Fruit fly (Drosophila melanogaster) whole organism, wandering third instar larva: ENCODE measurements around the gene CG9106.

Source experiments
- Abd-B ChIP-seq: fragments of >200 bp; optimal IDR thresholded peaks from 2 replicates; lab custom pipeline; 2017; ENCODE audit warnings: missing biosample characterization, missing genetic modification characterization
- CG32264 ChIP-seq: fragments of 200-800 bp; sonication (Bioruptor generic); optimal IDR thresholded peaks from 2 replicates; lab custom pipeline; 2016; ENCODE audit warnings: missing biosample characterization, missing genetic modification characterization
- CG9705 ChIP-seq: fragments of 200-800 bp; sonication (Bioruptor generic); optimal IDR thresholded peaks from 2 replicates; lab custom pipeline; 2018; ENCODE audit warnings: missing biosample characterization, mild to moderate bottlenecking, missing genetic modification characterization
- CrebA ChIP-seq: fragments of 200-800 bp; sonication (Bioruptor generic); optimal IDR thresholded peaks from 2 replicates; lab custom pipeline; 2016; ENCODE audit warnings: missing biosample characterization, mild to moderate bottlenecking, missing genetic modification characterization, borderline replicate concordance
- Dfd ChIP-seq: fragments of >200 bp; optimal IDR thresholded peaks from 2 replicates; lab custom pipeline; 2017; ENCODE audit warnings: missing biosample characterization, missing genetic modification characterization
- GATAd ChIP-seq: sonication (Bioruptor generic); optimal IDR thresholded peaks from 2 replicates; lab custom pipeline; 2016; ENCODE audit warnings: missing biosample characterization, missing genetic modification characterization
- HLH106 ChIP-seq: fragments of 200-800 bp; optimal IDR thresholded peaks from 3 replicates; lab custom pipeline; 2019; ENCODE audit warnings: missing biosample characterization, mild to moderate bottlenecking, missing genetic modification characterization, moderate library complexity
- Hnf4 ChIP-seq: fragments of 200-800 bp; sonication (Bioruptor generic); optimal IDR thresholded peaks from 2 replicates; lab custom pipeline; 2016; ENCODE audit warnings: missing biosample characterization, mild to moderate bottlenecking, missing genetic modification characterization
- Hr78 ChIP-seq: fragments of >200 bp; optimal IDR thresholded peaks from 2 replicates; lab custom pipeline; 2017; ENCODE audit warnings: missing biosample characterization, missing genetic modification characterization
- Hr83 ChIP-seq: fragments of 200-300 bp; sonication (Bioruptor generic); optimal IDR thresholded peaks from 2 replicates; lab custom pipeline; 2016; ENCODE audit warnings: missing biosample characterization, mild to moderate bottlenecking, missing genetic modification characterization, moderate library complexity; ENCODE audit not compliant: poor library complexity, severe bottlenecking
- Mio ChIP-seq: sonication (Bioruptor generic); optimal IDR thresholded peaks from 2 replicates; lab custom pipeline; 2016; ENCODE audit warnings: missing biosample characterization, missing genetic modification characterization
- Myc ChIP-seq: fragments of >200 bp; optimal IDR thresholded peaks from 2 replicates; lab custom pipeline; 2017
- Rel ChIP-seq, 2 experiments: fragments of 200-800 bp; sonication (Bioruptor generic) in 1 of 2; optimal IDR thresholded peaks; 2 replicates in 1 of 2; 3 replicates in 1 of 2; lab custom pipeline; 2016 to 2019; ENCODE audit warnings: mild to moderate bottlenecking in 2 of 2, missing biosample characterization in 2 of 2, missing genetic modification characterization in 2 of 2, moderate library complexity in 1 of 2
- Sp1 ChIP-seq: fragments of 200-800 bp; sonication (Bioruptor generic); optimal IDR thresholded peaks from 3 replicates; lab custom pipeline; 2019; ENCODE audit warnings: missing biosample characterization, mild to moderate bottlenecking, missing genetic modification characterization, moderate library complexity
- Vsx2 ChIP-seq: fragments of 200-300, 225-300 bp; sonication (Bioruptor generic); optimal IDR thresholded peaks from 2 replicates; lab custom pipeline; 2018; ENCODE audit warnings: missing biosample characterization, missing genetic modification characterization; ENCODE audit not compliant: partially characterized antibody
- brk ChIP-seq: fragments of 200-800 bp; sonication (Bioruptor generic); optimal IDR thresholded peaks from 2 replicates; lab custom pipeline; 2016; ENCODE audit warnings: missing biosample characterization, mild to moderate bottlenecking, missing genetic modification characterization
- dl ChIP-seq, 2 experiments: fragments of 175-275, 200-275 bp in 1 of 2; fragments of 200-275 bp in 1 of 2; sonication (Bioruptor generic); optimal IDR thresholded peaks; lab custom pipeline; 2018; ENCODE audit warnings: mild to moderate bottlenecking in 2 of 2, missing biosample characterization in 2 of 2, missing genetic modification characterization in 2 of 2, moderate library complexity in 2 of 2; ENCODE audit not compliant: partially characterized antibody in 2 of 2, insufficient read depth in 1 of 2
- dmrt93B ChIP-seq: fragments of 200-800 bp; sonication (Bioruptor generic); optimal IDR thresholded peaks from 2 replicates; lab custom pipeline; 2018; ENCODE audit warnings: missing biosample characterization, mild to moderate bottlenecking, missing genetic modification characterization
- dsf ChIP-seq: sonication (Bioruptor generic); optimal IDR thresholded peaks from 2 replicates; lab custom pipeline; 2016; ENCODE audit warnings: missing biosample characterization, missing genetic modification characterization, borderline replicate concordance
- ey ChIP-seq: fragments of 200-800 bp; sonication (Bioruptor generic); optimal IDR thresholded peaks from 2 replicates; lab custom pipeline; 2016; ENCODE audit warnings: missing biosample characterization, missing genetic modification characterization
- fru ChIP-seq: fragments of 200-800 bp; sonication (Bioruptor generic); optimal IDR thresholded peaks from 3 replicates; lab custom pipeline; 2016; ENCODE audit warnings: missing biosample characterization, mild to moderate bottlenecking, missing genetic modification characterization
- h ChIP-seq: fragments of 200-800 bp; sonication (Bioruptor generic); optimal IDR thresholded peaks from 3 replicates; lab custom pipeline; 2016; ENCODE audit warnings: missing biosample characterization, mild to moderate bottlenecking, missing genetic modification characterization
- lola ChIP-seq: fragments of >200 bp; optimal IDR thresholded peaks from 2 replicates; lab custom pipeline; 2017; ENCODE audit warnings: missing biosample characterization, missing genetic modification characterization
- psq ChIP-seq: fragments of 200-800 bp; sonication (Bioruptor generic); optimal IDR thresholded peaks from 3 replicates; lab custom pipeline; 2017; ENCODE audit warnings: missing biosample characterization, mild to moderate bottlenecking, missing genetic modification characterization, moderate library complexity
- sage ChIP-seq: fragments of 200-800 bp; sonication (Bioruptor generic); optimal IDR thresholded peaks from 2 replicates; lab custom pipeline; 2016; ENCODE audit warnings: missing biosample characterization, mild to moderate bottlenecking, missing genetic modification characterization
- tai ChIP-seq: sonication (Bioruptor generic); optimal IDR thresholded peaks from 2 replicates; lab custom pipeline; 2016; ENCODE audit warnings: missing biosample characterization, missing genetic modification characterization
- usp ChIP-seq: fragments of >200 bp; optimal IDR thresholded peaks from 2 replicates; lab custom pipeline; 2017; ENCODE audit warnings: missing biosample characterization, missing genetic modification characterization
- woc ChIP-seq: sonication (Bioruptor generic); optimal IDR thresholded peaks from 2 replicates; lab custom pipeline; 2016; ENCODE audit warnings: missing biosample characterization, mild to moderate bottlenecking, missing genetic modification characterization

Gene CG9106

DNA sequence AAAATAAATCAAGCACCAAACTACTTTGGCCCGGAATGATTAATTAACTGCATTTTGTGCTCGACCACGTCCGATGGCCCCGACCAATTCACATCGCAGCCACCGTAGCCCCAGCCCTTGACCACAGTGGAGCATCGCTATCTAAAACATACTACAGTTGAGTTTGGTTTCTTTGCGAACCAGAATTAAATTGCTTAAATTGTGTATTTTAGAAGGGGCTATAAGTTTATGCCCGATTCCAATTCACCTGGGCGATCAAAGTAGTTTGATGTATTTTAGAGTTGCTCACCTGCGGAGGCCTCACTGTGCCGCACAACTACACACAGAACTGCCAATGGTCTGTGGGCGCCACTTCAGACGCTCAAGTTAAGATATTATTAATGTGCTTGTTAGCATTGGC, 37.0 kb downstream of the CG9106 start:
- TF ChIP-seq Sp1 (no peak), GATAd (GFP tag; lab: Kevin White, UChicago) (no peak), Rel (GFP tag; optimal IDR thresholded peaks at IDR 0.05; lab: Kevin White, UChicago) (no peak), Rel (tag; optimal IDR thresholded peaks at IDR 0.05; lab: Kevin White, UChicago) (no peak), usp (GFP tag; lab: Kevin White, UChicago) (no peak), lola (GFP tag; lab: Kevin White, UChicago) (no peak), fru (GFP tag; lab: Kevin White, UChicago) (no peak), Dfd (no peak), brk (GFP tag; lab: Kevin White, UChicago) (no peak), dmrt93B (no peak), CrebA (GFP tag; lab: Kevin White, UChicago) (no peak), Vsx2 (no peak), Myc (no peak), Hnf4 (GFP tag; lab: Kevin White, UChicago) (no peak), woc (GFP tag; lab: Kevin White, UChicago) (no peak)

DNA sequence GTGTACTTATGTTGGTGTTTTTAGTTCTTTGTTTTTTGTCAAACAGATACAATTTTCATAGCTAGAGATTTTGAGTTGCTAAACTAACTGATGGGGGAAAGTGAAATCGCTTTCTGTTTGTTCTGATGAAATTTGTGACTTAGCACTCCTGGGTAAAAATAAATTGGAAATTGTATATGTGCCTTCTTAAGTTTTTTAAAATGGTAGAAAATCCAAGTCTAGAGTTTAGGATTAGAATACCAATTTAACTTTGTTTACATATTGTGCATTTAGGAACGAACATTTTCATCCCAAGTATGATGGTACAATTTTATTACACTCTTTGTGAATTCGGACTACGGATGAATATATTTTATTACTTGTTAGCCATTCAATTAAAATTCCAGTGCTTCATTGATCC, 42.4 kb downstream of the CG9106 start, which contains the start of gene CG9101:
Gene CG9101 (minus strand): TSS at position 101 of the 400 bp plus-strand sequence.
- no peak for TF ChIP-seq Mio (GFP tag; lab: Kevin White, UChicago)
- TF ChIP-seq, all 38 proteins: peak for 0

DNA sequence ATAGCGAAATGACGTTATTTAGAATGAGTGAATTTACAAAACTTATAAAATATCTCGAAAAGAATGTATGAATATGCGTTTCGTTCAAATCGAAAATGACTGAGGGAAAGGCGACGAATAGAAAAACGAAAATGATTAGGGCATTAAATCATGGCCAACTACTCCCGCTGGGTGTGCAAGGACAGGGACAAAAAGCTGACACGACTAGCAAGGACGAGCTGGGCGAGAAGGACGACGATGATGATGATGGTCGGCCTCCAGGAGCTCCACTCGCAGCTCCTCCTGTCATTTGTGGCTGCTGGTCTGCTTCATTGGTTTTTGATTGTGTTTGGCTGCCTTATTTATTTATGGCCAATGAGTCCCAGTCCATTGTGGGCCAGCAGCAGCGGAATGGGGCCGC, 48.7 kb downstream of the CG9106 start, which contains the start of gene CG43076:
Gene CG43076 (minus strand): TSS at position 101 of the 400 bp plus-strand sequence.
- no peak for TF ChIP-seq Hr83 (GFP tag; lab: Kevin White, UChicago)
- no peak for TF ChIP-seq HLH106
- TF ChIP-seq woc (GFP tag; lab: Kevin White, UChicago), result no peak
- no peak for TF ChIP-seq dsf
- no peak for TF ChIP-seq h (GFP tag; lab: Kevin White, UChicago)
- no peak for TF ChIP-seq Abd-B
- TF ChIP-seq tai, result no peak
- no peak for TF ChIP-seq ey (GFP tag; lab: Kevin White, UChicago)
- no peak for TF ChIP-seq dl (GFP tag; optimal IDR thresholded peaks at IDR 0.05; lab: Kevin White, UChicago; ENCODE audit: insufficient read depth in 1 of 2, partially characterized antibody in 2 of 2)
- TF ChIP-seq Mio (GFP tag; lab: Kevin White, UChicago), result no peak
- no peak for TF ChIP-seq GATAd (GFP tag; lab: Kevin White, UChicago)
- no peak for TF ChIP-seq CG32264
- TF ChIP-seq CrebA (GFP tag; lab: Kevin White, UChicago), result no peak
- TF ChIP-seq CG9705 (GFP tag; lab: Kevin White, UChicago), result no peak

DNA sequence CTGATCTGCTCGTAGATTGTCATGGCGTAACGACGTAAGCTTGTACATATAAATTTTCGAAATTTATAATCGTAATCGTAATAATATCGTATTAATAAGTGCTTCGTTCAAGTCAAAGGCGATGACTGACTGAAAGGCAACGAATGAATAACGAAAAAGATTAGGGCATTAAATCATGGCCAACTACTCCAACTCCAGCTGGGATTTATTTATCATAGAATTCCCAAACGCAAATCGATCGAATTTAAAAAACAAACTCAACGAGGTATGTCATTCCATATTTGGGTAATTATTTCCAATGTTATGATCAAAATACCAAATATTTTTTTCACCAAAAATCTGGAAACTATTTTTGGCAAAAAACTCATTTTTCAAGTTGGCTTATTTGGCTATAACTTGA, 51.1 kb downstream of the CG9106 start, which contains the start of gene CG43075:
Gene CG43075 (minus strand): TSS at position 101 of the 400 bp plus-strand sequence.
- TF ChIP-seq Hr78 (GFP tag; lab: Kevin White, UChicago), result no peak
- no peak for TF ChIP-seq dmrt93B
- TF ChIP-seq sage (GFP tag; lab: Kevin White, UChicago), result no peak
- no peak for TF ChIP-seq psq (GFP tag; lab: Kevin White, UChicago)
- TF ChIP-seq Hnf4 (GFP tag; lab: Kevin White, UChicago), result no peak
